Worm (Caenorhabditis elegans): ENCODE results near the gene qua-1.

DNA sequence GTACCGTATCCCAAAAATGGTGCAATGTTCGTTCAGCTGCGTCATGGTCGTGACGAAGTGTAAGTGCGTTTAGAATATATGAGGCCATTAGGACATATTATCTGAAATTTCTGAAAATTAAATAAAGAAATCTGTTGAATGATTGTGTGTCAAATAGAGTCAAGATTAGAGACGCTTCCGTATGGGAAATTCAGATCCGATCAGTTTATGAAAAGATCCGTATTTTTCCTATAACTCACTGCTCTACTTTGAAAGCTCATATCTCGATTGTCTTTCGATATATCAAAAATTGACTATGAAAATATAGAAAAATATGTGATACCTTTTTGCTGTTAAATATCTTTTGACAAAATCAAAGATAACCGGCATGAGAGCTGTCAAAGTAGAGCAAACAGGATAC is 18.3 kb upstream of the qua-1 start, which contains the start of gene T05C12.4:
- TF ChIP-seq unc-62 (GFP tag; optimal IDR thresholded peaks at IDR 0.05) = no peak
- TF ChIP-seq blmp-1 (tag; optimal IDR thresholded peaks at IDR 0.05) = no peak
- TF ChIP-seq unc-120 (tag; optimal IDR thresholded peaks at IDR 0.05; ENCODE audit: poor library complexity, severe bottlenecking) = no peak
- no peak for TF ChIP-seq nhr-12 (tag; optimal IDR thresholded peaks at IDR 0.05)
